Fruit fly (Drosophila melanogaster) whole organism, embryonic: ENCODE measurements around the gene RpL27A.
A peak's percentile ranks its signal among the peaks of the same experiment; 100 is the strongest.

ENCODE experiments used
- Ada2b ChIP-seq: fragments of 200-800 bp; sonication (Bioruptor generic); IDR thresholded peaks from 2 replicates; pipeline ENCODE4 v1.3.6; 2022; ENCODE audit warnings: missing biosample characterization, missing genetic modification characterization
- Adf1 ChIP-seq: fragments of 200-800 bp; sonication (Bioruptor generic); IDR thresholded peaks from 2 replicates; pipeline ENCODE4 v1.3.6; 2022; ENCODE audit warnings: missing biosample characterization, missing genetic modification characterization
- Bdp1 ChIP-seq: fragments of 200-800 bp; sonication (Bioruptor generic); optimal IDR thresholded peaks from 3 replicates; lab custom pipeline; 2016; ENCODE audit warnings: missing biosample characterization, missing genetic modification characterization
- CG11695 ChIP-seq: fragments of 200-800 bp; sonication (Bioruptor generic); IDR thresholded peaks from 3 replicates; pipeline ENCODE4 v1.3.6; 2022; ENCODE audit warnings: missing biosample characterization, missing genetic modification characterization
- CG12104 ChIP-seq: fragments of 200-800 bp; sonication (Bioruptor generic); optimal IDR thresholded peaks from 3 replicates; lab custom pipeline; 2016; ENCODE audit warnings: missing biosample characterization, missing genetic modification characterization
- CG13624 ChIP-seq: fragments of 200-800 bp; sonication (Bioruptor generic); optimal IDR thresholded peaks from 2 replicates; lab custom pipeline; 2016; ENCODE audit warnings: missing biosample characterization, missing genetic modification characterization
- CG13894 ChIP-seq: fragments of 200-800 bp; sonication (Bioruptor generic); optimal IDR thresholded peaks from 3 replicates; lab custom pipeline; 2018; ENCODE audit warnings: missing biosample characterization, mild to moderate bottlenecking, missing genetic modification characterization, moderate library complexity
- CG14667 ChIP-seq: fragments of 200-800 bp; sonication (Bioruptor generic); IDR thresholded peaks from 2 replicates; pipeline ENCODE4 v1.3.6; 2022; ENCODE audit warnings: missing biosample characterization, missing genetic modification characterization
- CG15514 ChIP-seq: fragments of 200-800 bp; sonication (Bioruptor generic); optimal IDR thresholded peaks from 3 replicates; lab custom pipeline; 2017; ENCODE audit warnings: missing biosample characterization, missing genetic modification characterization, mild to moderate bottlenecking, moderate library complexity, missing genetic modification reagents
- CG18599 ChIP-seq: fragments of 200-800 bp; sonication (Bioruptor generic); optimal IDR thresholded peaks from 3 replicates; lab custom pipeline; 2017; ENCODE audit warnings: missing biosample characterization, missing genetic modification characterization, mild to moderate bottlenecking, moderate library complexity, missing genetic modification reagents
- CG42726 ChIP-seq: fragments of 200-800 bp; sonication (Bioruptor generic); IDR thresholded peaks from 2 replicates; pipeline ENCODE4 v1.3.6; 2022; ENCODE audit warnings: missing biosample characterization, missing genetic modification characterization; ENCODE audit not compliant: partially characterized antibody
- CG5180 ChIP-seq: fragments of 200-800 bp; sonication (Bioruptor generic); optimal IDR thresholded peaks from 3 replicates; lab custom pipeline; 2017; ENCODE audit warnings: missing biosample characterization, missing genetic modification characterization, mild to moderate bottlenecking, moderate library complexity, missing genetic modification reagents
- CG7745 ChIP-seq: fragments of 200-800 bp; sonication (Bioruptor generic); optimal IDR thresholded peaks from 2 replicates; lab custom pipeline; 2018; ENCODE audit warnings: missing biosample characterization, mild to moderate bottlenecking, missing genetic modification characterization, moderate library complexity
- CG7786 ChIP-seq: fragments of 200-800 bp; sonication (Bioruptor generic); optimal IDR thresholded peaks from 2 replicates; lab custom pipeline; 2016; ENCODE audit warnings: missing biosample characterization, missing genetic modification characterization
- CG8290 ChIP-seq, 3 experiments: fragments of 200-800 bp; sonication (Bioruptor generic); optimal IDR thresholded peaks; 2 replicates each; lab custom pipeline; 2016 to 2019; ENCODE audit warnings: missing biosample characterization in 3 of 3, missing genetic modification characterization in 3 of 3, mild to moderate bottlenecking in 2 of 3, moderate library complexity in 1 of 3
- CG8924 ChIP-seq: fragments of 200-800 bp; optimal IDR thresholded peaks from 3 replicates; lab custom pipeline; 2019; ENCODE audit warnings: missing biosample characterization, mild to moderate bottlenecking, missing genetic modification characterization, moderate library complexity
- CHES-1-like ChIP-seq: fragments of 200-800 bp; sonication (Bioruptor generic); optimal IDR thresholded peaks from 2 replicates; lab custom pipeline; 2016; ENCODE audit warnings: missing biosample characterization, missing genetic modification characterization
- Dll ChIP-seq: fragments of 200-800 bp; sonication (Bioruptor generic); IDR thresholded peaks from 4 replicates; pipeline ENCODE4 v1.3.6; 2022; ENCODE audit warnings: missing biosample characterization, missing genetic modification characterization; ENCODE audit not compliant: partially characterized antibody
- Doc2 ChIP-seq: fragments of 200-800 bp; sonication (Bioruptor generic); IDR thresholded peaks from 2 replicates; pipeline ENCODE4 v1.3.6; 2022; ENCODE audit warnings: missing biosample characterization, missing genetic modification characterization
- Doc3 ChIP-seq: fragments of 200-800 bp; sonication (Bioruptor generic); IDR thresholded peaks from 3 replicates; pipeline ENCODE4 v1.3.6; 2022; ENCODE audit warnings: missing biosample characterization, missing genetic modification characterization; ENCODE audit not compliant: partially characterized antibody
- HLH3B ChIP-seq: fragments of 200-800 bp; sonication (Bioruptor generic); IDR thresholded peaks from 2 replicates; pipeline ENCODE4 v1.3.6; 2022; ENCODE audit warnings: missing biosample characterization, missing genetic modification characterization
- Nf-YA ChIP-seq: fragments of 200-800 bp; sonication (Bioruptor generic); IDR thresholded peaks from 2 replicates; pipeline ENCODE4 v1.3.6; 2022; ENCODE audit warnings: missing biosample characterization, missing genetic modification characterization
- Pdp1 ChIP-seq, 2 experiments: fragments of 200-800 bp; sonication (Bioruptor generic); optimal IDR thresholded peaks; 3 replicates each; lab custom pipeline; 2016; ENCODE audit warnings: missing biosample characterization in 2 of 2, missing genetic modification characterization in 2 of 2, mild to moderate bottlenecking in 1 of 2, moderate library complexity in 1 of 2
- Poxn ChIP-seq: fragments of 200-800 bp; sonication (Bioruptor generic); IDR thresholded peaks from 2 replicates; pipeline ENCODE4 v1.3.6; 2022; ENCODE audit warnings: missing biosample characterization, missing genetic modification characterization
- Ptx1 ChIP-seq: fragments of 200-800 bp; sonication (Bioruptor generic); IDR thresholded peaks from 2 replicates; pipeline ENCODE4 v1.3.6; 2022; ENCODE audit warnings: missing biosample characterization, missing genetic modification characterization
- Rfx ChIP-seq: fragments of 200-800 bp; sonication (Bioruptor generic); IDR thresholded peaks from 2 replicates; pipeline ENCODE4 v1.3.6; 2022; ENCODE audit warnings: missing biosample characterization, missing genetic modification characterization
- Spps ChIP-seq: fragments of 200-800 bp; sonication (Bioruptor generic); optimal IDR thresholded peaks from 2 replicates; lab custom pipeline; 2018; ENCODE audit warnings: missing biosample characterization, mild to moderate bottlenecking, missing genetic modification characterization
- amos ChIP-seq: fragments of 200-800 bp; sonication (Bioruptor generic); IDR thresholded peaks from 2 replicates; pipeline ENCODE4 v1.3.6; 2022; ENCODE audit warnings: missing biosample characterization, missing genetic modification characterization; ENCODE audit not compliant: partially characterized antibody
- az2 ChIP-seq: fragments of 200-800 bp; sonication (Bioruptor generic); optimal IDR thresholded peaks from 3 replicates; lab custom pipeline; 2016; ENCODE audit warnings: missing biosample characterization, missing genetic modification characterization
- cad ChIP-seq: fragments of >200 bp; optimal IDR thresholded peaks from 2 replicates; lab custom pipeline; 2017; ENCODE audit warnings: missing biosample characterization, missing genetic modification characterization
- chm ChIP-seq: fragments of 200-800 bp; sonication (Bioruptor generic); IDR thresholded peaks from 2 replicates; pipeline ENCODE4 v1.3.6; 2022; ENCODE audit warnings: missing biosample characterization, missing genetic modification characterization
- crp ChIP-seq, 2 experiments: fragments of 200-800 bp; sonication (Bioruptor generic); optimal IDR thresholded peaks; 2 replicates in 1 of 2; 3 replicates in 1 of 2; lab custom pipeline; 2017; ENCODE audit warnings: missing biosample characterization in 2 of 2, missing genetic modification characterization in 2 of 2, mild to moderate bottlenecking in 1 of 2, moderate library complexity in 1 of 2
- fru ChIP-seq: fragments of >200 bp; optimal IDR thresholded peaks from 2 replicates; lab custom pipeline; 2017
- gcm ChIP-seq: fragments of 200-800 bp; sonication (Bioruptor generic); optimal IDR thresholded peaks from 2 replicates; lab custom pipeline; 2019; ENCODE audit warnings: missing biosample characterization, mild to moderate bottlenecking, missing genetic modification characterization, moderate library complexity
- mirr ChIP-seq: fragments of 200-800 bp; sonication (Bioruptor generic); optimal IDR thresholded peaks from 3 replicates; lab custom pipeline; 2018; ENCODE audit warnings: missing biosample characterization, mild to moderate bottlenecking, missing genetic modification characterization
- nom ChIP-seq: fragments of 200-800 bp; sonication (Bioruptor generic); optimal IDR thresholded peaks from 2 replicates; lab custom pipeline; 2017; ENCODE audit warnings: missing biosample characterization, missing genetic modification characterization, mild to moderate bottlenecking, moderate library complexity, missing genetic modification reagents
- pb ChIP-seq: fragments of 200-800 bp; sonication (Bioruptor generic); optimal IDR thresholded peaks from 3 replicates; lab custom pipeline; 2016; ENCODE audit warnings: missing biosample characterization, missing genetic modification characterization
- psq ChIP-seq: fragments of 200-800 bp; sonication (Bioruptor generic); optimal IDR thresholded peaks from 2 replicates; lab custom pipeline; 2017; ENCODE audit warnings: missing biosample characterization, missing genetic modification characterization
- rib ChIP-seq: fragments of 200-800 bp; sonication (Bioruptor generic); IDR thresholded peaks from 2 replicates; pipeline ENCODE4 v1.3.6; 2022; ENCODE audit warnings: missing biosample characterization, missing genetic modification characterization
- sens ChIP-seq: fragments of 200-800 bp; sonication (Bioruptor generic); peaks from one replicate; lab custom pipeline; 2016; ENCODE audit warnings: missing biosample characterization, missing genetic modification characterization
- tin ChIP-seq: fragments of 200-800 bp; sonication (Bioruptor generic); optimal IDR thresholded peaks from 3 replicates; lab custom pipeline; 2016; ENCODE audit warnings: missing biosample characterization, missing genetic modification characterization
- tna ChIP-seq: fragments of 200-800 bp; sonication (Bioruptor generic); IDR thresholded peaks from 2 replicates; pipeline ENCODE4 v1.3.6; 2022; ENCODE audit warnings: missing biosample characterization, missing genetic modification characterization; ENCODE audit not compliant: partially characterized antibody
- unpg ChIP-seq: fragments of 200-800 bp; sonication (Bioruptor generic); optimal IDR thresholded peaks from 3 replicates; lab custom pipeline; 2018; ENCODE audit warnings: missing biosample characterization, mild to moderate bottlenecking, missing genetic modification characterization, moderate library complexity
- vnd ChIP-seq: fragments of 200-800 bp; sonication (Bioruptor generic); IDR thresholded peaks from 3 replicates; pipeline ENCODE4 v1.3.6; 2022; ENCODE audit warnings: missing biosample characterization, missing genetic modification characterization; ENCODE audit not compliant: partially characterized antibody
- z ChIP-seq: fragments of 200-800 bp; sonication (Bioruptor generic); IDR thresholded peaks from 3 replicates; pipeline ENCODE4 v1.3.6; 2022; ENCODE audit warnings: missing biosample characterization, missing genetic modification characterization
- zfh1 ChIP-seq: fragments of 200-800 bp; sonication (Bioruptor generic); IDR thresholded peaks from 3 replicates; pipeline ENCODE4 v1.3.6; 2022; ENCODE audit warnings: missing biosample characterization, missing genetic modification characterization
- zfh2 ChIP-seq: fragments of 200-800 bp; sonication (Bioruptor generic); optimal IDR thresholded peaks from 2 replicates; lab custom pipeline; 2016; ENCODE audit warnings: missing biosample characterization, missing genetic modification characterization

Gene RpL27A

DNA sequence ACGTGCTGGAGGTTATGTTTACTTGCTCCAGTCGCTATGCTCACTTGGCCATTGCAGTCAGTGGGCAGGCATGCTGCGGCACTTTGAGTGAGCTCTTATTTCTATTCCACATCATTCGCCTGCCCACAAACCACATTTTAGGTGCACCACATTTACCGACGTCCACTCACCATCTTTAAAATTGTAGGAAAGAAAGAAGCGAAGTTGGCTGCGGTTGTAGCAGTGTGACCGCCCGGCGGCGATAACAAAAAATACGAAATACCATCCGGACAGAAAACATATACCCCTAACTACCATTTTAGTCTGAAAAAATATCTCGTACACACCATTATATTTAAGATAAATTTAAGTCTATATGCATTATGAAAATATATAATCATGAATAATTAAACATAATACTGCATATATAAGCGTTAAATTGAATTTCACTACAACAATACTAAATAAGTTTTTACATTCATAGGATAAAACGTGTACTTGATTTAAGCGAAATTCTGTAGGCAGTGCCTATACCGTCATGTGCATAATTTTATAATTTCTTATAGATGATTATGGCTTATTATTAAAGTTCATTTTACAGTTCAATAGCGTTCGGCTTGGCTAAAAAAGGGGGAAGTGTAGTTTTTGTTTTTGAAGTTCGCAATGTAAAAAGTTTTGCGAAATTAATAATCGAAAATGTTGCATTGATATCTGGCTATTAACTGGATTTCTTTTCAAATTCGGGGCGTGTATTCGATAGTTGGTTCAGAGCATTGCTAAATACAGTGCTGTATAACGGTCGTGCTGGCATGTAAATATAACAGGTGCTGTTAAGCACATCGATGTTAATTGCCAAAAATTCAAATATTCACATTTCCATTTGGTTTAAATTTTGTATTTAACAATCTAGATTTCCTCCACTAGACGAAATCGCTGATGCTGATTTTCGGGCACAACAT lies at the start of gene RpL27A (continued):
- TF ChIP-seq Bdp1 (GFP tag; lab: Kevin White, UChicago) (peak; percentile 56), rib (GFP tag; lab: Robert Waterston, UW) (peak; percentile 70), Rfx (GFP tag; lab: Robert Waterston, UW) (peak; percentile 91), Pdp1 (GFP tag; optimal IDR thresholded peaks at IDR 0.05; lab: Kevin White, UChicago) (peak; percentile 29 to 62), CG15514 (GFP tag; lab: Kevin White, UChicago) (peak; percentile 85), tin (GFP tag; lab: Kevin White, UChicago) (peak; percentile 59), CG11695 (peak; percentile 41; the same call in 2 of the 3 replicates), zfh1 (GFP tag; lab: Robert Waterston, UW) (peak; percentile 88), CG8924 (tag; lab: Kevin White, UChicago) (peak; percentile 78), crp (GFP tag; optimal IDR thresholded peaks at IDR 0.05; lab: Kevin White, UChicago) (peak in 1 of 2 experiments; percentile 39), Poxn (GFP tag; lab: Robert Waterston, UW) (peak; percentile 37; the same call in 1 of the 2 replicates), Ptx1 (peak; percentile 65), Spps (peak; percentile 29), nom (GFP tag; lab: Kevin White, UChicago) (peak; percentile 81), CG12104 (GFP tag; lab: Kevin White, UChicago) (peak; percentile 71), unpg (GFP tag; lab: Kevin White, UChicago) (peak; percentile 68), Nf-YA (GFP tag; lab: Robert Waterston, UW) (peak; percentile 63), CG5180 (peak; percentile 55), CHES-1-like (peak; percentile 26), sens (peak; percentile 82), vnd (GFP tag; lab: Robert Waterston, UW) (peak; percentile 47; the same call in 1 of the 3 replicates), CG13624 (GFP tag; lab: Kevin White, UChicago) (peak; percentile 48), CG13894 (tag; lab: Kevin White, UChicago) (peak; percentile 72), pb (GFP tag; lab: Kevin White, UChicago) (peak; percentile 68), Doc2 (GFP tag; lab: Robert Waterston, UW) (no peak), CG14667 (GFP tag; lab: Robert Waterston, UW) (peak; percentile 57; the same call in 1 of the 2 replicates), Ada2b (GFP tag; lab: Robert Waterston, UW) (peak; percentile 56), Dll (GFP tag; lab: Robert Waterston, UW) (peak; percentile 32; the same call in 1 of the 4 replicates), tna (GFP tag; lab: Robert Waterston, UW) (peak; percentile 44; the same call in 1 of the 2 replicates), az2 (GFP tag; lab: Kevin White, UChicago) (peak; percentile 66), z (GFP tag; lab: Robert Waterston, UW) (no peak), CG18599 (GFP tag; lab: Kevin White, UChicago) (peak; percentile 83), chm (GFP tag; lab: Robert Waterston, UW) (peak; percentile 95), amos (GFP tag; lab: Robert Waterston, UW) (peak; percentile 72), CG8290 (GFP tag; optimal IDR thresholded peaks at IDR 0.05; lab: Kevin White, UChicago) (peak; percentile 68), CG8290 (tag; optimal IDR thresholded peaks at IDR 0.05; lab: Kevin White, UChicago) (peak in 1 of 2 experiments; percentile 94), psq (peak; percentile 51), fru (no peak), CG7745 (tag; lab: Kevin White, UChicago) (peak; percentile 39), gcm (GFP tag; lab: Kevin White, UChicago) (peak; percentile 71), mirr (GFP tag; lab: Kevin White, UChicago) (peak; percentile 89), cad (no peak), Doc3 (GFP tag; lab: Robert Waterston, UW) (no peak), HLH3B (GFP tag; lab: Robert Waterston, UW) (peak; percentile 70), CG42726 (GFP tag; lab: Robert Waterston, UW) (peak; percentile 53; the same call in 1 of the 2 replicates), CG7786 (GFP tag; lab: Kevin White, UChicago) (peak; percentile 40), Adf1 (GFP tag; lab: Robert Waterston, UW) (no peak; the same call in 1 of the 2 replicates), zfh2 (GFP tag; lab: Kevin White, UChicago) (peak; percentile 32)
